Fruit fly (Drosophila melanogaster) whole organism, embryonic: Measurements from ENCODE around the gene CG42558.

Source experiments
- Awh ChIP-seq: fragments of 200-800 bp; sonication (Bioruptor generic); IDR thresholded peaks from 2 replicates; pipeline ENCODE4, ENCODE4 v1.3.6; 2022; ENCODE audit warnings: missing biosample characterization, missing genetic modification characterization
- Bgb ChIP-seq: fragments of 200-800 bp; sonication (Bioruptor generic); IDR thresholded peaks from 2 replicates; pipeline ENCODE4 v1.3.6; 2022; ENCODE audit warnings: missing biosample characterization, missing genetic modification characterization; ENCODE audit not compliant: partially characterized antibody
- CG10565 ChIP-seq: fragments of 200-800 bp; sonication (Bioruptor generic); optimal IDR thresholded peaks from 3 replicates; lab custom pipeline; 2016; ENCODE audit warnings: missing biosample characterization, mild to moderate bottlenecking, missing genetic modification characterization
- CG10979 ChIP-seq: fragments of 200-800 bp; sonication (Bioruptor generic); optimal IDR thresholded peaks from 2 replicates; lab custom pipeline; 2018; ENCODE audit warnings: missing biosample characterization, mild to moderate bottlenecking, missing genetic modification characterization, moderate library complexity
- CG11456 ChIP-seq: fragments of 200-800 bp; sonication (Bioruptor generic); IDR thresholded peaks from 3 replicates; pipeline ENCODE4 v1.3.6; 2022; ENCODE audit warnings: missing biosample characterization, missing genetic modification characterization
- CG14667 ChIP-seq: fragments of 200-800 bp; sonication (Bioruptor generic); IDR thresholded peaks from 2 replicates; pipeline ENCODE4 v1.3.6; 2022; ENCODE audit warnings: missing biosample characterization, missing genetic modification characterization
- CG15269 ChIP-seq: fragments of 200-800 bp; sonication (Bioruptor generic); optimal IDR thresholded peaks from 2 replicates; lab custom pipeline; 2018; ENCODE audit warnings: missing biosample characterization, mild to moderate bottlenecking, missing genetic modification characterization, moderate library complexity
- CG15601 ChIP-seq: fragments of 200-800 bp; sonication (Bioruptor generic); optimal IDR thresholded peaks from 3 replicates; lab custom pipeline; 2019; ENCODE audit warnings: missing biosample characterization, mild to moderate bottlenecking, missing genetic modification characterization, moderate library complexity
- CG17361 ChIP-seq: fragments of 200-800 bp; sonication (Bioruptor generic); IDR thresholded peaks from 3 replicates; pipeline ENCODE4 v1.3.6; 2022; ENCODE audit warnings: missing biosample characterization, missing genetic modification characterization
- CG18476 ChIP-seq: fragments of 200-800 bp; sonication (Bioruptor generic); optimal IDR thresholded peaks from 2 replicates; lab custom pipeline; 2016; ENCODE audit warnings: missing biosample characterization, mild to moderate bottlenecking, missing genetic modification characterization
- CG6254 ChIP-seq: fragments of 200-800 bp; sonication (Bioruptor generic); optimal IDR thresholded peaks from 3 replicates; lab custom pipeline; 2017; ENCODE audit warnings: mild to moderate bottlenecking, missing biosample characterization, missing genetic modification reagents, missing genetic modification characterization
- CG6683 ChIP-seq: fragments of 200-800 bp; sonication (Bioruptor generic); optimal IDR thresholded peaks from 2 replicates; lab custom pipeline; 2017; ENCODE audit warnings: missing biosample characterization, mild to moderate bottlenecking, missing genetic modification characterization, missing genetic modification reagents
- CG9727 ChIP-seq: fragments of 200-800 bp; sonication (Bioruptor generic); optimal IDR thresholded peaks from 3 replicates; lab custom pipeline; 2017; ENCODE audit warnings: missing biosample characterization, mild to moderate bottlenecking, missing genetic modification characterization
- Camta ChIP-seq: fragments of 200-800 bp; sonication (Bioruptor generic); optimal IDR thresholded peaks from 2 replicates; lab custom pipeline; 2016; ENCODE audit warnings: missing biosample characterization, missing genetic modification characterization
- E2f1 ChIP-seq: fragments of 200-800 bp; sonication (Bioruptor generic); IDR thresholded peaks from 2 replicates; pipeline ENCODE4 v1.3.6; 2022; ENCODE audit warnings: missing biosample characterization, missing genetic modification characterization
- Elba2 ChIP-seq: fragments of 200-800 bp; sonication (Bioruptor generic); optimal IDR thresholded peaks from 3 replicates; lab custom pipeline; 2016; ENCODE audit warnings: missing biosample characterization, missing genetic modification characterization
- Ets65A ChIP-seq: fragments of 200-800 bp; sonication (Bioruptor generic); peaks from one replicate; lab custom pipeline; 2016; ENCODE audit warnings: missing biosample characterization, missing genetic modification characterization
- Hmr ChIP-seq: fragments of 200-800 bp; sonication (Bioruptor generic); optimal IDR thresholded peaks from 3 replicates; lab custom pipeline; 2017; ENCODE audit warnings: mild to moderate bottlenecking, missing biosample characterization, missing genetic modification reagents, missing genetic modification characterization
- Lhr ChIP-seq: fragments of 200-800 bp; sonication (Bioruptor generic); optimal IDR thresholded peaks from 3 replicates; lab custom pipeline; 2017; ENCODE audit warnings: mild to moderate bottlenecking, missing biosample characterization, missing genetic modification reagents, missing genetic modification characterization
- Nf-YC ChIP-seq: fragments of 200-800 bp; optimal IDR thresholded peaks from 3 replicates; lab custom pipeline; 2019; ENCODE audit warnings: missing biosample characterization, mild to moderate bottlenecking, missing genetic modification characterization, moderate library complexity
- Oaz ChIP-seq: fragments of 200-800 bp; sonication (Bioruptor generic); IDR thresholded peaks from 2 replicates; pipeline ENCODE4 v1.3.6; 2022; ENCODE audit warnings: missing biosample characterization, missing genetic modification characterization
- Opbp ChIP-seq: fragments of 200-800 bp; sonication (Bioruptor generic); IDR thresholded peaks from 3 replicates; pipeline ENCODE4 v1.3.6; 2022; ENCODE audit warnings: missing biosample characterization, missing genetic modification characterization; ENCODE audit not compliant: partially characterized antibody
- PHDP ChIP-seq: fragments of 200-800 bp; sonication (Bioruptor generic); optimal IDR thresholded peaks from 3 replicates; lab custom pipeline; 2018; ENCODE audit warnings: missing biosample characterization, mild to moderate bottlenecking, missing genetic modification characterization, moderate library complexity
- Spps ChIP-seq: fragments of 200-800 bp; sonication (Bioruptor generic); optimal IDR thresholded peaks from 2 replicates; lab custom pipeline; 2018; ENCODE audit warnings: missing biosample characterization, mild to moderate bottlenecking, missing genetic modification characterization
- Ssrp ChIP-seq: fragments of 200-800 bp; sonication (Bioruptor generic); optimal IDR thresholded peaks from 2 replicates; lab custom pipeline; 2018; ENCODE audit warnings: missing biosample characterization, mild to moderate bottlenecking, missing genetic modification characterization, moderate library complexity
- Trl ChIP-seq, 3 experiments: fragments of >200 bp in 2 of 3; fragments of 200-800 bp in 1 of 3; sonication (Bioruptor generic) in 1 of 3; optimal IDR thresholded peaks; 2 replicates in 1 of 3; 3 replicates in 2 of 3; lab custom pipeline; 2016 to 2017; ENCODE audit warnings: missing biosample characterization in 1 of 3, missing genetic modification characterization in 1 of 3
- bcd ChIP-seq: fragments of 200-800 bp; sonication (Bioruptor generic); optimal IDR thresholded peaks from 2 replicates; lab custom pipeline; 2017; ENCODE audit warnings: missing biosample characterization, mild to moderate bottlenecking, missing genetic modification characterization
- bsh ChIP-seq, 2 experiments: fragments of 200-800 bp; sonication (Bioruptor generic); optimal IDR thresholded peaks; 2 replicates each; lab custom pipeline; 2017 to 2018; ENCODE audit warnings: mild to moderate bottlenecking in 2 of 2, missing biosample characterization in 2 of 2, missing genetic modification characterization in 2 of 2, moderate library complexity in 1 of 2
- chm ChIP-seq: fragments of 200-800 bp; sonication (Bioruptor generic); IDR thresholded peaks from 2 replicates; pipeline ENCODE4 v1.3.6; 2022; ENCODE audit warnings: missing biosample characterization, missing genetic modification characterization
- chn ChIP-seq: fragments of 200-800 bp; sonication (Bioruptor generic); optimal IDR thresholded peaks from 2 replicates; lab custom pipeline; 2016; ENCODE audit warnings: missing biosample characterization, missing genetic modification characterization
- dpn ChIP-seq, 2 experiments: fragments of 200-800 bp; sonication (Bioruptor generic); optimal IDR thresholded peaks; 3 replicates each; lab custom pipeline; 2016; ENCODE audit warnings: missing biosample characterization in 2 of 2, missing genetic modification characterization in 2 of 2
- dysf ChIP-seq: fragments of 200-800 bp; sonication (Bioruptor generic); IDR thresholded peaks from 3 replicates; pipeline ENCODE4 v1.3.6; 2022; ENCODE audit warnings: missing biosample characterization, missing genetic modification characterization
- eve ChIP-seq, 2 experiments: fragments of >200 bp; optimal IDR thresholded peaks; 2 replicates each; lab custom pipeline; 2017; ENCODE audit warnings: missing biosample characterization in 2 of 2, missing genetic modification characterization in 2 of 2
- eyg ChIP-seq: fragments of 200-800 bp; sonication (Bioruptor generic); optimal IDR thresholded peaks from 3 replicates; lab custom pipeline; 2016; ENCODE audit warnings: missing biosample characterization, missing genetic modification characterization
- gce ChIP-seq: fragments of 200-800 bp; sonication (Bioruptor generic); IDR thresholded peaks from 3 replicates; pipeline ENCODE4 v1.3.6; 2022; ENCODE audit warnings: missing biosample characterization, missing genetic modification characterization
- gro ChIP-seq: fragments of 200-800 bp; sonication (Bioruptor generic); optimal IDR thresholded peaks from 2 replicates; lab custom pipeline; 2016; ENCODE audit warnings: missing biosample characterization, missing genetic modification characterization
- hkb ChIP-seq, 2 experiments: fragments of 200-800 bp in 1 of 2; fragments of >200 bp in 1 of 2; sonication (Bioruptor generic) in 1 of 2; IDR thresholded peaks in 1 of 2; optimal IDR thresholded peaks in 1 of 2; 2 replicates each; pipeline versions ENCODE4 v1.3.6 to Lab custom; 2017 to 2022; ENCODE audit warnings: missing biosample characterization in 1 of 2, missing genetic modification characterization in 1 of 2
- lab ChIP-seq: fragments of 200-800 bp; sonication (Bioruptor generic); optimal IDR thresholded peaks from 3 replicates; lab custom pipeline; 2017; ENCODE audit warnings: missing biosample characterization, missing genetic modification characterization, mild to moderate bottlenecking, moderate library complexity, missing genetic modification reagents
- lilli ChIP-seq: fragments of 200-800 bp; sonication (Bioruptor generic); optimal IDR thresholded peaks from 3 replicates; lab custom pipeline; 2016; ENCODE audit warnings: missing biosample characterization, missing genetic modification characterization
- lov ChIP-seq, 2 experiments: fragments of 200-800 bp in 1 of 2; fragments of >200 bp in 1 of 2; sonication (Bioruptor generic) in 1 of 2; IDR thresholded peaks in 1 of 2; optimal IDR thresholded peaks in 1 of 2; 2 replicates in 1 of 2; 3 replicates in 1 of 2; pipeline versions ENCODE4 v1.3.6 to Lab custom; 2017 to 2022; ENCODE audit warnings: missing biosample characterization in 1 of 2, missing genetic modification characterization in 1 of 2
- pfk ChIP-seq: fragments of 200-800 bp; sonication (Bioruptor generic); optimal IDR thresholded peaks from 2 replicates; lab custom pipeline; 2018; ENCODE audit warnings: missing biosample characterization, mild to moderate bottlenecking, missing genetic modification characterization, moderate library complexity
- ro ChIP-seq: fragments of 200-800 bp; sonication (Bioruptor generic); IDR thresholded peaks from 2 replicates; pipeline ENCODE4 v1.3.6; 2022; ENCODE audit warnings: missing biosample characterization, missing genetic modification characterization
- row ChIP-seq: fragments of 200-800 bp; sonication (Bioruptor generic); IDR thresholded peaks from 3 replicates; pipeline ENCODE4 v1.3.6; 2022; ENCODE audit warnings: missing biosample characterization, missing genetic modification characterization
- salm ChIP-seq: fragments of 200-800 bp; sonication (Bioruptor generic); optimal IDR thresholded peaks from 2 replicates; lab custom pipeline; 2018; ENCODE audit warnings: missing biosample characterization, mild to moderate bottlenecking, missing genetic modification characterization
- schlank ChIP-seq: fragments of 200-800 bp; sonication (Bioruptor generic); optimal IDR thresholded peaks from 2 replicates; lab custom pipeline; 2018; ENCODE audit warnings: missing biosample characterization, mild to moderate bottlenecking, missing genetic modification characterization
- sens ChIP-seq: fragments of 200-800 bp; sonication (Bioruptor generic); peaks from one replicate; lab custom pipeline; 2016; ENCODE audit warnings: missing biosample characterization, missing genetic modification characterization
- sob ChIP-seq: fragments of 200-800 bp; sonication (Bioruptor generic); IDR thresholded peaks from 2 replicates; pipeline ENCODE4 v1.3.6; 2022; ENCODE audit warnings: missing biosample characterization, missing genetic modification characterization
- tin ChIP-seq: fragments of 200-800 bp; sonication (Bioruptor generic); optimal IDR thresholded peaks from 3 replicates; lab custom pipeline; 2016; ENCODE audit warnings: missing biosample characterization, missing genetic modification characterization
- tll ChIP-seq, 2 experiments: fragments of 200-800 bp in 1 of 2; fragments of >200 bp in 1 of 2; sonication (Bioruptor generic) in 1 of 2; optimal IDR thresholded peaks; 2 replicates each; lab custom pipeline; 2017 to 2019; ENCODE audit warnings: missing biosample characterization in 2 of 2, missing genetic modification characterization in 2 of 2, mild to moderate bottlenecking in 1 of 2, moderate library complexity in 1 of 2

The CG42558 gene

dm6 chr3R:29891183-29891582, 41.9 kb upstream of the CG42558 start (continued):
- TF ChIP-seq Spps (tag; lab: Kevin White, UChicago) (no peak), CG17361 (GFP tag; lab: Robert Waterston, UW) (no peak), Camta (GFP tag; lab: Kevin White, UChicago) (no peak), Ssrp (tag; lab: Kevin White, UChicago) (no peak), CG11456 (GFP tag; lab: Robert Waterston, UW) (no peak), eyg (GFP tag; lab: Kevin White, UChicago) (peak; percentile 1), schlank (tag; lab: Kevin White, UChicago) (peak; percentile 51), PHDP (peak; percentile 53), eve (GFP tag; optimal IDR thresholded peaks at IDR 0.05; lab: Kevin White, UChicago) (no peak), pfk (GFP tag; lab: Kevin White, UChicago) (no peak), Oaz (GFP tag; lab: Robert Waterston, UW) (0 out of 2 replicates have a peak, but pooled peaks have one; percentile 7), row (GFP tag; lab: Robert Waterston, UW) (no peak), sens (peak; percentile 61), CG15269 (tag; lab: Kevin White, UChicago) (peak; percentile 34), Hmr (peak; percentile 72), E2f1 (GFP tag; lab: Robert Waterston, UW) (no peak), lab (GFP tag; lab: Kevin White, UChicago) (peak; percentile 80), dysf (peak; percentile 8; the same call in 1 of the 3 replicates), ro (GFP tag; lab: Robert Waterston, UW) (no peak), Trl (optimal IDR thresholded peaks at IDR 0.05; lab: Kevin White, UChicago) (no peak), Trl (GFP tag; optimal IDR thresholded peaks at IDR 0.05; lab: Kevin White, UChicago) (peak; percentile 27), tin (no peak), CG10979 (no peak), lilli (no peak), CG18476 (GFP tag; lab: Kevin White, UChicago) (no peak), CG6254 (GFP tag; lab: Kevin White, UChicago) (no peak), Elba2 (GFP tag; lab: Kevin White, UChicago) (no peak), CG10565 (GFP tag; lab: Kevin White, UChicago) (no peak), Lhr (GFP tag; lab: Kevin White, UChicago) (no peak), sob (GFP tag; lab: Robert Waterston, UW) (peak; percentile 41; the same call in 1 of the 2 replicates), chm (GFP tag; lab: Robert Waterston, UW) (no peak), CG14667 (GFP tag; lab: Robert Waterston, UW) (no peak), CG9727 (GFP tag; lab: Kevin White, UChicago) (no peak), bsh (GFP tag; optimal IDR thresholded peaks at IDR 0.05; lab: Kevin White, UChicago) (peak in 1 of 2 experiments; percentile 38), Bgb (GFP tag; lab: Robert Waterston, UW) (no peak), Nf-YC (tag; lab: Kevin White, UChicago) (no peak), Opbp (GFP tag; lab: Robert Waterston, UW) (no peak), gro (GFP tag; lab: Kevin White, UChicago) (no peak), tll (GFP tag; optimal IDR thresholded peaks at IDR 0.05; lab: Kevin White, UChicago) (peak in 1 of 2 experiments; percentile 3), CG6683 (GFP tag; lab: Kevin White, UChicago) (no peak), dpn (GFP tag; optimal IDR thresholded peaks at IDR 0.05; lab: Kevin White, UChicago) (no peak), bcd (GFP tag; lab: Kevin White, UChicago) (peak; percentile 22), chn (GFP tag; lab: Kevin White, UChicago) (no peak), hkb (optimal IDR thresholded peaks at IDR 0.05; lab: Kevin White, UChicago) (no peak), hkb (GFP tag; IDR thresholded peaks at IDR 0.05; lab: Robert Waterston, UW) (0 out of 2 replicates have a peak, but pooled peaks have one; percentile 14), salm (tag; lab: Kevin White, UChicago) (no peak), Awh (GFP tag; lab: Robert Waterston, UW) (no peak; the same call in 1 of the 2 replicates), lov (optimal IDR thresholded peaks at IDR 0.05; lab: Kevin White, UChicago) (no peak), lov (GFP tag; IDR thresholded peaks at IDR 0.05; lab: Robert Waterston, UW) (no peak), gce (GFP tag; lab: Robert Waterston, UW) (no peak), CG15601 (peak; percentile 34), Ets65A (GFP tag; lab: Kevin White, UChicago) (no peak)
